Worm (Caenorhabditis elegans) whole organism, late embryonic: ENCODE data around the gene C17G10.7.
"Not testable (repeated sequence)": the region's sequence is repeated elsewhere in the genome, so short reads cannot be mapped to it uniquely, and the experiment has no call there.

Experiments
- ama-1 ChIP-seq: fragments of 150-350 bp; optimal IDR thresholded peaks from 2 replicates; lab custom pipeline; 2014
- ceh-31 ChIP-seq: sonication (generic microtip); optimal IDR thresholded peaks from 2 replicates; lab custom pipeline; 2016; ENCODE audit warnings: missing genetic modification characterization, missing compliant biosample characterization
- ceh-45 ChIP-seq: fragments of 200-800 bp; sonication (Bioruptor generic); IDR thresholded peaks from 2 replicates; pipeline ENCODE4 v1.3.6; 2022; ENCODE audit warnings: missing genetic modification reagents, missing genetic modification characterization, missing compliant biosample characterization
- ceh-6 ChIP-seq: fragments of 200-800 bp; sonication (Bioruptor generic); optimal IDR thresholded peaks from 2 replicates; lab custom pipeline; 2018; ENCODE audit warnings: mild to moderate bottlenecking, missing genetic modification characterization, missing compliant biosample characterization
- dmd-4 ChIP-seq: sonication (generic microtip); optimal IDR thresholded peaks from 2 replicates; lab custom pipeline; 2016; ENCODE audit warnings: borderline replicate concordance, missing genetic modification characterization, missing compliant biosample characterization
- dve-1 ChIP-seq: sonication (generic microtip); optimal IDR thresholded peaks from 2 replicates; lab custom pipeline; 2017; ENCODE audit warnings: antibody characterized with exemption, mild to moderate bottlenecking, missing genetic modification characterization, missing compliant biosample characterization
- elt-2 ChIP-seq: sonication (generic microtip); optimal IDR thresholded peaks from 2 replicates; lab custom pipeline; 2016; ENCODE audit warnings: missing genetic modification reagents, missing genetic modification characterization, missing compliant biosample characterization
- pha-4 ChIP-seq: fragments of 150-350 bp; optimal IDR thresholded peaks from 2 replicates; lab custom pipeline; 2018; ENCODE audit warnings: missing biosample characterization, missing genetic modification reagents, missing genetic modification characterization
- pqm-1 ChIP-seq: sonication (generic microtip); optimal IDR thresholded peaks from 2 replicates; lab custom pipeline; 2016; ENCODE audit warnings: missing genetic modification characterization, missing compliant biosample characterization
- rnt-1 ChIP-seq: sonication (generic microtip); optimal IDR thresholded peaks from 2 replicates; lab custom pipeline; 2016; ENCODE audit warnings: missing genetic modification characterization, missing compliant biosample characterization
- syd-9 ChIP-seq: sonication (generic microtip); optimal IDR thresholded peaks from 2 replicates; lab custom pipeline; 2016; ENCODE audit warnings: mild to moderate bottlenecking, missing genetic modification characterization, moderate library complexity, missing compliant biosample characterization
- unc-3 ChIP-seq, 2 experiments: fragments of 200-800 bp in 1 of 2; sonication (Bioruptor generic) in 1 of 2; sonication (generic microtip) in 1 of 2; conservative IDR thresholded peaks in 1 of 2; optimal IDR thresholded peaks in 1 of 2; 2 replicates each; pipeline versions ENCODE4 v1.3.6 to Lab custom; 2016 to 2022; ENCODE audit warnings: missing compliant biosample characterization in 2 of 2, missing genetic modification characterization in 2 of 2, missing genetic modification reagents in 1 of 2
- unc-42 ChIP-seq: sonication (generic microtip); optimal IDR thresholded peaks from 2 replicates; lab custom pipeline; 2016; ENCODE audit warnings: missing genotype, missing genetic modification characterization, missing compliant biosample characterization

- not testable (repeated sequence) for TF ChIP-seq rnt-1; pha-4 (tag; lab: Kevin White, UChicago); elt-2 (tag; lab: Kevin White, UChicago); unc-42 (tag; lab: Kevin White, UChicago); pqm-1 (tag; lab: Kevin White, UChicago); ceh-6 (GFP tag; lab: Kevin White, UChicago); unc-3 (GFP tag; conservative IDR thresholded peaks at IDR 0.05; lab: Robert Waterston, UW); unc-3 (tag; optimal IDR thresholded peaks at IDR 0.05; lab: Kevin White, UChicago); ceh-31 (tag; lab: Kevin White, UChicago); dve-1 (tag; lab: Kevin White, UChicago); dmd-4 (tag; lab: Kevin White, UChicago); ceh-45 (GFP tag; lab: Robert Waterston, UW); syd-9 (tag; lab: Kevin White, UChicago); ama-1 (lab: Kevin White, UChicago)
These were observed 23.3 kb upstream of the C17G10.7 start, which contains the start of the genes F59E12.6 and npl-4.1 for ce11 chrII:5630851-5631401.
